Fruit fly (Drosophila melanogaster) whole organism, wandering third instar larva: ENCODE data around the gene MtnA.

Experiments
- HLH106 ChIP-seq: fragments of 200-800 bp; optimal IDR thresholded peaks from 3 replicates; lab custom pipeline; 2019; ENCODE audit warnings: missing biosample characterization, mild to moderate bottlenecking, missing genetic modification characterization, moderate library complexity
- Hr78 ChIP-seq: fragments of >200 bp; optimal IDR thresholded peaks from 2 replicates; lab custom pipeline; 2017; ENCODE audit warnings: missing biosample characterization, missing genetic modification characterization
- Mio ChIP-seq: sonication (Bioruptor generic); optimal IDR thresholded peaks from 2 replicates; lab custom pipeline; 2016; ENCODE audit warnings: missing biosample characterization, missing genetic modification characterization
- Sp1 ChIP-seq: fragments of 200-800 bp; sonication (Bioruptor generic); optimal IDR thresholded peaks from 3 replicates; lab custom pipeline; 2019; ENCODE audit warnings: missing biosample characterization, mild to moderate bottlenecking, missing genetic modification characterization, moderate library complexity
- br ChIP-seq: fragments of 200-800 bp; sonication (Bioruptor generic); optimal IDR thresholded peaks from 2 replicates; lab custom pipeline; 2016; ENCODE audit warnings: missing biosample characterization, missing genetic modification characterization
- psq ChIP-seq: fragments of 200-800 bp; sonication (Bioruptor generic); optimal IDR thresholded peaks from 3 replicates; lab custom pipeline; 2017; ENCODE audit warnings: missing biosample characterization, mild to moderate bottlenecking, missing genetic modification characterization, moderate library complexity

dm6 chr3R:9771519-9771972, 12.6 kb downstream of the MtnA start, which contains the start of gene CG9471:
- TF ChIP-seq Mio, result peak; percentile 73
- peak; percentile 94 for TF ChIP-seq psq (GFP tag; lab: Kevin White, UChicago)
- peak; percentile 97 for TF ChIP-seq br (GFP tag; lab: Kevin White, UChicago)
- no peak for TF ChIP-seq Hr78 (GFP tag; lab: Kevin White, UChicago)
- peak; percentile 95 for TF ChIP-seq HLH106 (tag; lab: Kevin White, UChicago)
- peak; percentile 96 for TF ChIP-seq Sp1
